Worm (Caenorhabditis elegans): ENCODE measurements around the gene T05A8.8.

ce11 chrII:2698378-2698777 lies 38.1 kb upstream of the T05A8.8 start, which contains the start of gene sri-62:
- TF ChIP-seq ama-1 (optimal IDR thresholded peaks at IDR 0.05) (no peak), hnd-1 (tag; optimal IDR thresholded peaks at IDR 0.05) (no peak)

Measured in whole organism, early embryonic.